Worm (Caenorhabditis elegans): ENCODE results near the gene T24F1.4.

DNA sequence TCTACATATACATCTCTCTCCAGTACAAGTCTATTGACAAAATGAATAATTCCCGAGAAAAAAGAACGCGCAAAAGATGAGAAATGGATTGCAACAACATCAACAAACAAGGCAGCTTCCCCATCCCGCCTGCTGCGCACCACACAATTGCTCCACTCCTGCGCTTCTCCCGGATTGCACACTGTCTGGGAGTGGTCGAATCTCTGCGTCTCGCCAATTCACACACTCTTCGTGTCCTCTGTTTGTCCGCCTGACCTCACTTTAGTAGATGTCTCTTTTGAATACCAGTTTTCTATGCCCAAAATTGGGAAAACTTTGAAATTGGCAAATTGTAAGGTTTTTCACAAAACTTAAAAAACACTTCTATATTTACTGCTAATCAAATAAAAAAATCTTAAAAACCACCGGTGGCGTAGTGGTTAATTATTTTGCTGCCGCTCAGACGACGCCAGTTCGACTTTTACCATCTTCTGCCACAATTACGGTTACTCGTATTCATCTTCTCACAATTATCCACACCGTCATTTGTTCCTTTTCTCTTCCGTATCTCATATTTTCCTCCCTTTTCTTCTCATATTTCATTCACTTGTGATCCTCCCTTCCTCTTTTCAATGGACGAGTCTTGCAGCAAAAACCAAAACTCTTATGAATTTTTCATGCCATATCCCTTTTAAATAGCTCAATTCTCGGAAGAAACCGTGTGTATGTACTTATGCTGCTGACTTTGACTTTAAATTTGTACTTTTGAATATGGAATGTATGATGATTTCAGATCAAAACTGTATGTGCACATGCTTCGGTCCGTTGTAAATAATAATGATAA lies 8.2 kb downstream of the T24F1.4 start, which contains the start of gene rsf-1:
- TF ChIP-seq nfya-2 (GFP tag; IDR thresholded peaks at IDR 0.05) (no peak), F55B11.4 (tag; optimal IDR thresholded peaks at IDR 0.05; ENCODE audit: borderline replicate concordance, insufficient read depth) (no peak), lsy-27 (tag; optimal IDR thresholded peaks at IDR 0.05; ENCODE audit: borderline replicate concordance, insufficient read depth) (no peak), attf-6 (GFP tag; IDR thresholded peaks at IDR 0.05) (no peak), nhr-80 (tag; optimal IDR thresholded peaks at IDR 0.05) (no peak), ets-4 (GFP tag; optimal IDR thresholded peaks at IDR 0.05) (no peak), nfya-1 (tag; optimal IDR thresholded peaks at IDR 0.05; ENCODE audit: borderline replicate concordance, insufficient read depth) (no peak), Y53F4B.3 (GFP tag; IDR thresholded peaks at IDR 0.05) (no peak), T07F8.4 (tag; optimal IDR thresholded peaks at IDR 0.05) (no peak), snpc-4 (GFP tag; optimal IDR thresholded peaks at IDR 0.05) (no peak), snpc-4 (tag; optimal IDR thresholded peaks at IDR 0.05) (peak in 2 of 4 experiments; percentile 16 to 21), nhr-179 (tag; optimal IDR thresholded peaks at IDR 0.05) (no peak), dox-1 (GFP tag; IDR thresholded peaks at IDR 0.05) (peak; percentile 37; the same call in 1 of the 2 replicates)
